Worm (Caenorhabditis elegans) whole organism, early embryonic: ENCODE results near the gene Y64G10A.10.

Experiments
- ama-1 ChIP-seq: fragments of 150-350 bp; optimal IDR thresholded peaks from 2 replicates; lab custom pipeline; 2014
- ceh-36 ChIP-seq: sonication (generic microtip); optimal IDR thresholded peaks from 2 replicates; lab custom pipeline; 2016; ENCODE audit warnings: missing genetic modification characterization, inconsistent platforms, missing compliant biosample characterization
- ets-7 ChIP-seq: sonication (generic microtip); optimal IDR thresholded peaks from 2 replicates; lab custom pipeline; 2016; ENCODE audit warnings: missing genotype, missing genetic modification characterization, missing compliant biosample characterization
- flt-1 ChIP-seq: fragments of 200-800 bp; sonication (Bioruptor generic); IDR thresholded peaks from 2 replicates; pipeline ENCODE4 v1.3.6; 2022; ENCODE audit warnings: missing genetic modification characterization, missing compliant biosample characterization
- tbx-37 ChIP-seq: fragments of 200-800 bp; sonication (Bioruptor generic); conservative IDR thresholded peaks from 2 replicates; pipeline ENCODE4 v1.3.6; 2022; ENCODE audit warnings: missing genetic modification reagents, missing genetic modification characterization, missing compliant biosample characterization

- TF ChIP-seq flt-1 (GFP tag; lab: Robert Waterston, UW) (no peak), ama-1 (lab: Kevin White, UChicago) (no peak), tbx-37 (no peak), ets-7 (no peak), ceh-36 (tag; lab: Kevin White, UChicago) (no peak)
Measured at ce11 chrIV:14269932-14270331, 28.7 kb upstream of the Y64G10A.10 start.
